Fruit fly (Drosophila melanogaster) whole organism, adult: ENCODE measurements around the gene Dpck.

Source experiments
- CG11617 ChIP-seq: fragments of 200-800 bp; sonication (Bioruptor generic); optimal IDR thresholded peaks from 2 replicates; lab custom pipeline; 2017; ENCODE audit warnings: mild to moderate bottlenecking, missing biosample characterization, missing genetic modification reagents, missing genetic modification characterization
- CG12768 ChIP-seq: fragments of 200-800 bp; sonication (Bioruptor generic); optimal IDR thresholded peaks from 2 replicates; lab custom pipeline; 2017; ENCODE audit warnings: missing biosample characterization, missing genetic modification characterization, mild to moderate bottlenecking, moderate library complexity, missing genetic modification reagents
- CG14711 ChIP-seq: fragments of 200-800 bp; sonication (Bioruptor generic); optimal IDR thresholded peaks from 2 replicates; lab custom pipeline; 2018; ENCODE audit warnings: missing biosample characterization, mild to moderate bottlenecking, missing genetic modification characterization, moderate library complexity
- CG1620 ChIP-seq: fragments of 200-800 bp; sonication (Bioruptor generic); optimal IDR thresholded peaks from 2 replicates; lab custom pipeline; 2016; ENCODE audit warnings: missing biosample characterization, missing genetic modification characterization
- CG33017 ChIP-seq: fragments of 200-800 bp; sonication (Bioruptor generic); optimal IDR thresholded peaks from 2 replicates; lab custom pipeline; 2018; ENCODE audit warnings: missing biosample characterization, mild to moderate bottlenecking, missing genetic modification characterization, moderate library complexity
- CG5204 ChIP-seq: fragments of 200-800 bp; sonication (Bioruptor generic); optimal IDR thresholded peaks from 2 replicates; lab custom pipeline; 2016; ENCODE audit warnings: missing biosample characterization, missing genetic modification characterization
- CG7045 ChIP-seq: fragments of 200-800 bp; sonication (Bioruptor generic); optimal IDR thresholded peaks from 2 replicates; lab custom pipeline; 2017; ENCODE audit warnings: missing biosample characterization, mild to moderate bottlenecking, missing genetic modification characterization
- CG7101 ChIP-seq: fragments of 200-800 bp; sonication (Bioruptor generic); optimal IDR thresholded peaks from 2 replicates; lab custom pipeline; 2018; ENCODE audit warnings: missing biosample characterization, mild to moderate bottlenecking, missing genetic modification characterization, moderate library complexity
- Clk ChIP-seq: fragments of 200-800 bp; sonication (Bioruptor generic); optimal IDR thresholded peaks from 2 replicates; lab custom pipeline; 2017; ENCODE audit warnings: missing biosample characterization, missing genetic modification characterization
- Crg-1 ChIP-seq: fragments of 200-800 bp; sonication (Bioruptor generic); optimal IDR thresholded peaks from 2 replicates; lab custom pipeline; 2016; ENCODE audit warnings: missing biosample characterization, missing genetic modification characterization
- Hr96 ChIP-seq: fragments of 200-800 bp; sonication (Bioruptor generic); optimal IDR thresholded peaks from 2 replicates; lab custom pipeline; 2016; ENCODE audit warnings: missing biosample characterization, missing genetic modification characterization
- Mnt ChIP-seq: fragments of 200-800 bp; sonication (Bioruptor generic); optimal IDR thresholded peaks from 2 replicates; lab custom pipeline; 2016; ENCODE audit warnings: missing biosample characterization, mild to moderate bottlenecking, missing genetic modification characterization
- bab1 ChIP-seq: fragments of 200-800 bp; sonication (Bioruptor generic); optimal IDR thresholded peaks from 3 replicates; lab custom pipeline; 2019; ENCODE audit warnings: missing biosample characterization, mild to moderate bottlenecking, missing genetic modification characterization, moderate library complexity
- cic ChIP-seq: fragments of 200-800 bp; sonication (Bioruptor generic); optimal IDR thresholded peaks from 2 replicates; lab custom pipeline; 2017; ENCODE audit warnings: missing biosample characterization, mild to moderate bottlenecking, missing genetic modification characterization, moderate library complexity
- cnc ChIP-seq, 2 experiments: fragments of >200 bp; optimal IDR thresholded peaks; 2 replicates each; lab custom pipeline; 2017
- kay ChIP-seq: fragments of 200-800 bp; sonication (Bioruptor generic); peaks from one replicate; lab custom pipeline; 2016; ENCODE audit warnings: missing biosample characterization, missing genetic modification characterization, borderline replicate concordance
- ovo ChIP-seq: fragments of 200-800 bp; sonication (Bioruptor generic); optimal IDR thresholded peaks from 2 replicates; lab custom pipeline; 2016; ENCODE audit warnings: missing biosample characterization, missing genetic modification characterization
- pad ChIP-seq: fragments of 200-800 bp; sonication (Bioruptor generic); optimal IDR thresholded peaks from 3 replicates; lab custom pipeline; 2017; ENCODE audit warnings: missing biosample characterization, missing genetic modification characterization, mild to moderate bottlenecking, moderate library complexity, missing genetic modification reagents
- tj ChIP-seq: fragments of 200-800 bp; sonication (Bioruptor generic); optimal IDR thresholded peaks from 3 replicates; lab custom pipeline; 2017; ENCODE audit warnings: missing biosample characterization, mild to moderate bottlenecking, missing genetic modification characterization, moderate library complexity
- toe ChIP-seq: fragments of 200-800 bp; sonication (Bioruptor generic); optimal IDR thresholded peaks from 2 replicates; lab custom pipeline; 2016; ENCODE audit warnings: missing biosample characterization, missing genetic modification characterization

The Dpck gene

DNA sequence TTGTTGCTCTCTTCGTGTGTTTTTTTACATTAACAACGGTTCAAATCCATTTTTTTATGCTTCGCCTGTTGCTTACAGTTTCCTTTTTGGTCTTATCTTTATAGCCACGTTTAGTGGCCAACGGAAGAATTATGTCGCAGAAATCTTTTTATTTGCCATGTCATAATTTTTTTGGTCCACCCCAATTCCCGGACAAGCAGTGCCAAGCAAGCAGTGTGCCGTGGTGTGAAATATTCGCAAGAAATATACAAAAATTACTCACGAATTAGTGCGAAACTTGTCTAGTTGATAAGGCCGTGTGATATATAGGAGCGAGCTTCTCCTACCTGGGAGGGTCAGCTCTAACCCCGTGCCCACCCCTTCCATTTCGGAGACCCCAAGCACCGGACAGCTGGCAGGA is 41.1 kb upstream of the Dpck start:
- TF ChIP-seq tj (GFP tag; lab: Kevin White, UChicago), result no peak
- TF ChIP-seq cnc (optimal IDR thresholded peaks at IDR 0.05; lab: Kevin White, UChicago), result no peak
- TF ChIP-seq CG11617, result no peak
- no peak for TF ChIP-seq CG5204
- no peak for TF ChIP-seq bab1 (GFP tag; lab: Kevin White, UChicago)
- TF ChIP-seq CG33017 (tag; lab: Kevin White, UChicago), result no peak
- no peak for TF ChIP-seq Hr96 (GFP tag; lab: Kevin White, UChicago)
- TF ChIP-seq Crg-1 (GFP tag; lab: Kevin White, UChicago), result no peak
- no peak for TF ChIP-seq toe (GFP tag; lab: Kevin White, UChicago)
- no peak for TF ChIP-seq ovo (GFP tag; lab: Kevin White, UChicago)

DNA sequence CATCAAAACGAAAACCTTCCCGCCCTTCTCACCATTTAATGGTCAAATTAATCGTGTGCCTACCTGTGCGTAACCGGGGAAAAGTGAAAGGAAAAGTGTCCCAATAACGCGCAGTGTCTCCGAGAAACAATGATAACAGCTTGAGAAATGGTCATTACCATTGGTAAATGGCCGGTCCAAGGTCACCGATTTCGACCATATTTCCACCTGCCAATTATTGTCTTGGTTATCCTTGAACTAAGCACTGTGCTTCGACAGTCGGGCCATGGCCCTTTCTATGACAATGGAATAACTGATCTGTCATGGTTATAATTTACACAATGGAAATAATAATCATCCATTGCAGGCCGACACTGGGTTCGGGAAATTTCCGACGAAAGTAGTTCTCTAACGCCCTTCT is 38.0 kb upstream of the Dpck start:
- TF ChIP-seq Hr96 (GFP tag; lab: Kevin White, UChicago) (no peak), pad (GFP tag; lab: Kevin White, UChicago) (no peak), bab1 (GFP tag; lab: Kevin White, UChicago) (no peak), cnc (optimal IDR thresholded peaks at IDR 0.05; lab: Kevin White, UChicago) (no peak), toe (GFP tag; lab: Kevin White, UChicago) (no peak), Mnt (no peak), Clk (GFP tag; lab: Kevin White, UChicago) (no peak), CG14711 (tag; lab: Kevin White, UChicago) (no peak), kay (GFP tag; lab: Kevin White, UChicago) (no peak), CG1620 (GFP tag; lab: Kevin White, UChicago) (no peak), CG11617 (no peak), CG7045 (no peak), CG33017 (tag; lab: Kevin White, UChicago) (no peak), CG12768 (GFP tag; lab: Kevin White, UChicago) (no peak), Crg-1 (GFP tag; lab: Kevin White, UChicago) (no peak)

DNA sequence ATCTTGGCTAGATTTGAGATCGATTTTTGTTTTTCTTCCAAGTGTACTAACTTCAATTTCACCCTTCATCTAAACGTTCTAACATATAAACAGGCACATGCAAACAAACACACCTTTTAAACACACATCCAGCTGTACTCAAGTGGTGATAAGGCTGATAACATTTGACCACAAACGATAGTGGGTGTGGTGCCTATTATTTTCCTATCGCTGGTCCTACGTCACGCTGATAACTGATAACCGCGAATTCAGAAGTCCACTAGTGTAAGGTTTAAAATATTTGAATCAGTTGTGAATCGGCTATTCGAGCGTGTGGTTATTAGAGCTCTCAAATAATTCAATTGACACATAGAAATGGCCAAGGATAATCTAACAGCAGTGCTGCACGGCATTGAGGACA is 29.7 kb upstream of the Dpck start, which contains the start of gene Sodh1:
TSS of gene Sodh1 (plus strand) at position 94 of the 400 bp plus-strand sequence.
- no peak for TF ChIP-seq pad (GFP tag; lab: Kevin White, UChicago)
- peak; percentile 26 for TF ChIP-seq Mnt
- TF ChIP-seq cic (GFP tag; lab: Kevin White, UChicago), result peak; percentile 63
- no peak for TF ChIP-seq kay (GFP tag; lab: Kevin White, UChicago)
- no peak for TF ChIP-seq Clk (GFP tag; lab: Kevin White, UChicago)

DNA sequence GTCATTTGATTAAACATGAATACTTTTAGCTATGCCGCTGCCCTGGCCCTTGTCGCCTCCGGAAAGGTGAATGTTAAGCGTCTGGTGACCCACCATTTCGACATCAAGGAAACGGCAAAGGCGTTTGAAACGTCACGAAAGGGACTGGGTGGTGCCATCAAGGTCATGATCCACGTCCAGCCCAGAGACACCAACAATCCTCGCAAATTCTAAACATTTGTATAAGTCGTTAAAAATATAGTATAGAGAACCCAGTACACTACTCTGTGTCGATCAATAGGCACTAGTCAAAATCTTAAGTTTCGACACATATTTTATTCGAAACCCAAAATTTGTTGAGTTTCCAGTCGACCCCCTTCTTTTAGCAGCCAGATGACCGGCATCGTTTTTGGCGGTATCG is 27.7 kb upstream of the Dpck start, which contains the start of gene CG1979:
TSS of gene CG1979 (plus strand) at position 301 of the 400 bp plus-strand sequence.
- TF ChIP-seq CG14711 (tag; lab: Kevin White, UChicago) (no peak), ovo (GFP tag; lab: Kevin White, UChicago) (no peak), Hr96 (GFP tag; lab: Kevin White, UChicago) (no peak), CG7101 (tag; lab: Kevin White, UChicago) (no peak), CG11617 (no peak), toe (GFP tag; lab: Kevin White, UChicago) (no peak), cic (GFP tag; lab: Kevin White, UChicago) (no peak), cnc (optimal IDR thresholded peaks at IDR 0.05; lab: Kevin White, UChicago) (no peak), CG7045 (no peak), CG5204 (no peak)

DNA sequence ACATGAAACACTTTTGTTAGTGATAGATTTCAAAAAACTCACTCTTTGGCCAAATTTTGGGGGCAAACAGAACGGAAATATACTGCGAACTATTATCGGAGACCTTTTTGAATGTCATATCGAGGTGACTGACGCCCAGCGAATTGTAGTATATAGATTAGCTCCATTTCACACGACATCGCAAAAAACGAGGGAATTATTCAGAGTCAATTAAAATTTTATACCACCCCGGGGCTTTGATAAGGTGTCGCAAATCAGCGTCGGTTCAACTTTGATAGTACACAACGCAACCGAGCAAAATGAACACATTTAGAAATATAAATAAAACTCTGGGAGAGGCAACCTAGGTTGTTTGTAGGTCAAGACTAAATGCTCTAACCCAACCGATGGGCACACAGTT is 24.0 kb upstream of the Dpck start:
- TF ChIP-seq CG7101 (tag; lab: Kevin White, UChicago), result no peak
- TF ChIP-seq cic (GFP tag; lab: Kevin White, UChicago), result peak; percentile 49

DNA sequence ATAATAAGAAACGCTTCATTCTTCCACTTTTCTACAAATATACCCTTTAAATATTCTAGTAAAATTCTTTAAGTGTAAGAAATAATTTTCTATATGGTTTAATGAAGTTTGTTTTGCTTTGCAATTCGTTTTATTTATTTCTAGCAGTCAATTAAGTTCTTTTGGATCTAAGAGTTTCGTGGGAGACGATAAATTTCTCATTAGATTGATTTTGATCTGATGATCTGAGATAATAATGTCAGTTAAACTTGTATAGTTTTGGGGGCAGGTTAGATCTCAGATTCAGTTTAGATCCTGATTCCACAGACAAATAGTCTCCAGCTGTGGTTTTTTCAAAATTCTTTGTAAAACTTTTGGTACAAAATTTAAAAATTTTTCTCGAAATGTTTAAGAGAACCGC is 23.0 kb upstream of the Dpck start, which contains the start of gene dj:
TSS of gene dj (plus strand) at position 301 of the 400 bp plus-strand sequence.
- no peak for TF ChIP-seq ovo (GFP tag; lab: Kevin White, UChicago)
- no peak for TF ChIP-seq CG14711 (tag; lab: Kevin White, UChicago)
- TF ChIP-seq CG1620 (GFP tag; lab: Kevin White, UChicago), result no peak
- TF ChIP-seq pad (GFP tag; lab: Kevin White, UChicago), result no peak
- no peak for TF ChIP-seq toe (GFP tag; lab: Kevin White, UChicago)
- no peak for TF ChIP-seq tj (GFP tag; lab: Kevin White, UChicago)
- TF ChIP-seq CG7101 (tag; lab: Kevin White, UChicago), result no peak
- TF ChIP-seq Hr96 (GFP tag; lab: Kevin White, UChicago), result no peak
- TF ChIP-seq CG11617, result no peak
- no peak for TF ChIP-seq bab1 (GFP tag; lab: Kevin White, UChicago)
- no peak for TF ChIP-seq CG12768 (GFP tag; lab: Kevin White, UChicago)
- no peak for TF ChIP-seq Crg-1 (GFP tag; lab: Kevin White, UChicago)
- TF ChIP-seq CG5204, result no peak
- no peak for TF ChIP-seq Mnt
- TF ChIP-seq cnc (optimal IDR thresholded peaks at IDR 0.05; lab: Kevin White, UChicago), result no peak
- TF ChIP-seq CG7045, result no peak
- TF ChIP-seq Clk (GFP tag; lab: Kevin White, UChicago), result no peak
- TF ChIP-seq CG33017 (tag; lab: Kevin White, UChicago), result no peak
- TF ChIP-seq cic (GFP tag; lab: Kevin White, UChicago), result no peak
- TF ChIP-seq kay (GFP tag; lab: Kevin White, UChicago), result no peak

DNA sequence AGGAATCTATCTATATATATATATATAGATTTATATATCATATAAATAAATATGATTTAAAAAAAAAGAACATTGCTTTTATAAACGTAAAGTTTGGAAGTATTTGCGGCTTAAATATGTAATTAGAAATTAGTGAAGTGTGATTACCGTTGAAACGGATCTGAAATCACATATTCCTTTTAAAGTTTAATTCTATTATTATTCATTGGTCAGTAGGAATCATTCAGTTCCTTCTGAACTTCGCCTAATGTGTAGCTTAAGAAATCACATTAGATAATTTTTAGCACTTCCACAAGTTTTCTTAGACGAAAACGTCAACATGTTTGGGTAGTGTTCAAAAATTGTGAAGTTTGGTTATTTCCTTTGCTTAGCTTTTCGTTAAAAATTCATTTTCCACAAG is 21.5 kb upstream of the Dpck start, which contains the start of gene djl:
TSS of gene djl (plus strand) at position 301 of the 400 bp plus-strand sequence.
- no peak for TF ChIP-seq Clk (GFP tag; lab: Kevin White, UChicago)
- no peak for TF ChIP-seq CG7045
